Worm (Caenorhabditis elegans) whole organism, L1 larva: Measurements from ENCODE around the gene F08A7.1.

ENCODE experiments used
- blmp-1 ChIP-seq: fragments of 150-350 bp; optimal IDR thresholded peaks from 2 replicates; lab custom pipeline; 2014; ENCODE audit warnings: missing biosample characterization, missing genetic modification characterization
- ceh-82 ChIP-seq, 3 experiments: fragments of 150-350 bp in 1 of 3; sonication (generic microtip) in 2 of 3; optimal IDR thresholded peaks; 2 replicates each; lab custom pipeline; 2014 to 2017; ENCODE audit warnings: missing biosample characterization in 3 of 3, missing genetic modification characterization in 3 of 3
- dpl-1 ChIP-seq, 3 experiments: fragments of 150-350 bp in 2 of 3; sonication (generic microtip) in 1 of 3; optimal IDR thresholded peaks; 2 replicates each; lab custom pipeline; 2014 to 2017; ENCODE audit warnings: missing biosample characterization in 3 of 3, missing genetic modification characterization in 3 of 3, missing genetic modification reagents in 3 of 3
- egl-27 ChIP-seq, 2 experiments: fragments of 150-350 bp in 1 of 2; sonication (generic microtip); optimal IDR thresholded peaks; 3 replicates each; lab custom pipeline; 2017 to 2018; ENCODE audit warnings: missing biosample characterization in 2 of 2, missing genetic modification characterization in 2 of 2, missing genetic modification reagents in 2 of 2
- elt-2 ChIP-seq: sonication (generic microtip); optimal IDR thresholded peaks from 2 replicates; lab custom pipeline; 2016; ENCODE audit warnings: missing genetic modification characterization, mild to moderate bottlenecking, inconsistent platforms, missing compliant biosample characterization, missing genetic modification reagents
- ets-5 ChIP-seq: fragments of 200-800 bp; sonication (Bioruptor generic); IDR thresholded peaks from 2 replicates; pipeline ENCODE4 v1.3.6; 2022; ENCODE audit warnings: missing genetic modification characterization, missing compliant biosample characterization
- grh-1 ChIP-seq: fragments of 200-800 bp; sonication (Bioruptor generic); IDR thresholded peaks from 2 replicates; pipeline ENCODE4 v1.3.6; 2022; ENCODE audit warnings: missing genetic modification reagents, missing genetic modification characterization, missing compliant biosample characterization
- nhr-20 ChIP-seq: sonication (generic microtip); optimal IDR thresholded peaks from 2 replicates; lab custom pipeline; 2016; ENCODE audit warnings: mild to moderate bottlenecking, missing genetic modification characterization, missing compliant biosample characterization
- nhr-28 ChIP-seq: fragments of 150-350 bp; optimal IDR thresholded peaks from 2 replicates; lab custom pipeline; 2014; ENCODE audit warnings: missing biosample characterization, missing genetic modification characterization
- swsn-7 ChIP-seq: sonication (generic microtip); optimal IDR thresholded peaks from 2 replicates; lab custom pipeline; 2016; ENCODE audit warnings: missing genetic modification characterization, missing compliant biosample characterization
- unc-130 ChIP-seq: fragments of 150-350 bp; optimal IDR thresholded peaks from 2 replicates; lab custom pipeline; 2017; ENCODE audit warnings: missing biosample characterization, missing genetic modification characterization, inconsistent platforms
- zag-1 ChIP-seq: fragments of 150-350 bp; optimal IDR thresholded peaks from 2 replicates; lab custom pipeline; 2014; ENCODE audit warnings: missing biosample characterization, missing genetic modification characterization

DNA sequence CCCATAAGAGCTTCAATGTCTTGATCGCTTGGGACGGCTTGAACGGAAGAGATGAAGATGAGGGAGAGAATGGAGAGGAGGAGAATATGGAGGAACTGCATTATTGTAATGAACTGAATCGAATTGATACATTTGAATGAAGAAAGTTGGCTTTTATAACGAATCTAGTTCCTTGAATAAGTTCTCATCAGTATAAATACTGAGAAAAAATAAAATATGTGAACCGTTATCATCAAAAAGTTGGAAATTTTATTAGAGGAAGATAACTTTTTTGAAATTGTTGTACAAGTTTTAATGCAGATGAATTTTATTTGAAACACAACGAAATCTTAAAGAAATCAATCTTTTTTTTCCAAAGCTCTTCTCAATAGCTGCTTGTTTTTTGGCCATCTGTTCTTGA is 33.4 kb upstream of the F08A7.1 start, which contains the start of gene T02D1.7:
- TF ChIP-seq zag-1 (tag; lab: Kevin White, UChicago), result no peak
- no peak for TF ChIP-seq unc-130 (tag; lab: Kevin White, UChicago)
- TF ChIP-seq swsn-7, result no peak
- no peak for TF ChIP-seq grh-1
- TF ChIP-seq ets-5, result no peak
- no peak for TF ChIP-seq nhr-28 (tag; lab: Kevin White, UChicago)
- TF ChIP-seq dpl-1 (GFP tag; optimal IDR thresholded peaks at IDR 0.05; lab: Kevin White, UChicago), result no peak
- no peak for TF ChIP-seq nhr-20 (tag; lab: Kevin White, UChicago)
- TF ChIP-seq elt-2 (tag; lab: Kevin White, UChicago), result no peak
- TF ChIP-seq blmp-1 (tag; lab: Kevin White, UChicago), result no peak
- no peak for TF ChIP-seq ceh-82 (tag; optimal IDR thresholded peaks at IDR 0.05; lab: Kevin White, UChicago)
- no peak for TF ChIP-seq egl-27 (tag; optimal IDR thresholded peaks at IDR 0.05; lab: Kevin White, UChicago)
